Worm (Caenorhabditis elegans) whole organism, late embryonic: ENCODE data around the gene F31E9.6.

Source experiments
- F13H6.1 ChIP-seq: sonication (generic microtip); optimal IDR thresholded peaks from 2 replicates; lab custom pipeline; 2016; ENCODE audit warnings: missing genetic modification characterization, missing compliant biosample characterization
- K09A11.1 ChIP-seq: sonication (generic microtip); optimal IDR thresholded peaks from 2 replicates; lab custom pipeline; 2017; ENCODE audit warnings: antibody characterized with exemption, mild to moderate bottlenecking, missing genetic modification characterization, missing compliant biosample characterization; ENCODE audit not compliant: insufficient read depth
- T23F11.4 ChIP-seq: fragments of 200-800 bp; sonication (Bioruptor generic); optimal IDR thresholded peaks from 2 replicates; lab custom pipeline; 2018; ENCODE audit warnings: mild to moderate bottlenecking, missing genetic modification characterization, missing compliant biosample characterization
- Y22D7AL.16 ChIP-seq: sonication (generic microtip); optimal IDR thresholded peaks from 2 replicates; lab custom pipeline; 2016; ENCODE audit warnings: missing genetic modification characterization, missing compliant biosample characterization
- ceh-14 ChIP-seq: sonication (generic microtip); optimal IDR thresholded peaks from 2 replicates; lab custom pipeline; 2016; ENCODE audit warnings: missing genotype, missing genetic modification characterization, missing compliant biosample characterization
- ceh-30 ChIP-seq: fragments of 150-350 bp; optimal IDR thresholded peaks from 2 replicates; lab custom pipeline; 2014; ENCODE audit warnings: missing biosample characterization, missing genetic modification characterization
- ceh-9 ChIP-seq: sonication (generic microtip); optimal IDR thresholded peaks from 2 replicates; lab custom pipeline; 2016; ENCODE audit warnings: mild to moderate bottlenecking, missing genetic modification characterization, inconsistent platforms, missing compliant biosample characterization
- che-1 ChIP-seq: sonication (generic microtip); optimal IDR thresholded peaks from 2 replicates; lab custom pipeline; 2016; ENCODE audit warnings: mild to moderate bottlenecking, missing genetic modification characterization, missing compliant biosample characterization
- dmd-4 ChIP-seq: sonication (generic microtip); optimal IDR thresholded peaks from 2 replicates; lab custom pipeline; 2016; ENCODE audit warnings: borderline replicate concordance, missing genetic modification characterization, missing compliant biosample characterization
- elt-2 ChIP-seq: sonication (generic microtip); optimal IDR thresholded peaks from 2 replicates; lab custom pipeline; 2016; ENCODE audit warnings: missing genetic modification reagents, missing genetic modification characterization, missing compliant biosample characterization
- ets-4 ChIP-seq: sonication (generic microtip); optimal IDR thresholded peaks from 2 replicates; lab custom pipeline; 2016; ENCODE audit warnings: missing genetic modification characterization, missing compliant biosample characterization
- eyg-1 ChIP-seq: sonication (generic microtip); optimal IDR thresholded peaks from 2 replicates; lab custom pipeline; 2016; ENCODE audit warnings: missing genotype, missing genetic modification characterization, missing compliant biosample characterization
- gmeb-2 ChIP-seq: sonication (generic microtip); optimal IDR thresholded peaks from 2 replicates; lab custom pipeline; 2016; ENCODE audit warnings: missing genetic modification characterization, inconsistent platforms, missing compliant biosample characterization
- hlh-13 ChIP-seq: fragments of 200-800 bp; sonication (Bioruptor generic); optimal IDR thresholded peaks from 2 replicates; lab custom pipeline; 2018; ENCODE audit warnings: mild to moderate bottlenecking, missing genetic modification characterization, missing compliant biosample characterization
- hlh-30 ChIP-seq: sonication (generic microtip); optimal IDR thresholded peaks from 2 replicates; lab custom pipeline; 2017; ENCODE audit warnings: antibody characterized with exemption, missing genetic modification characterization, missing compliant biosample characterization; ENCODE audit not compliant: insufficient read depth
- hlh-6 ChIP-seq: sonication (generic microtip); optimal IDR thresholded peaks from 2 replicates; lab custom pipeline; 2016; ENCODE audit warnings: missing genotype, missing genetic modification characterization, missing compliant biosample characterization
- hlh-8 ChIP-seq: sonication (generic microtip); optimal IDR thresholded peaks from 2 replicates; lab custom pipeline; 2016; ENCODE audit warnings: missing genotype, missing genetic modification characterization, missing compliant biosample characterization
- madf-2 ChIP-seq: sonication (generic microtip); optimal IDR thresholded peaks from 2 replicates; lab custom pipeline; 2017; ENCODE audit warnings: missing genetic modification characterization, missing compliant biosample characterization
- nfya-1 ChIP-seq: sonication (generic microtip); optimal IDR thresholded peaks from 2 replicates; lab custom pipeline; 2017; ENCODE audit warnings: missing genetic modification characterization, mild to moderate bottlenecking, missing compliant biosample characterization, antibody characterized with exemption, moderate library complexity
- nhr-11 ChIP-seq: fragments of 150-350 bp; optimal IDR thresholded peaks from 2 replicates; lab custom pipeline; 2014; ENCODE audit warnings: missing biosample characterization, missing genetic modification characterization
- pag-3 ChIP-seq: sonication (generic microtip); optimal IDR thresholded peaks from 2 replicates; lab custom pipeline; 2016; ENCODE audit warnings: missing compliant biosample characterization, missing genetic modification characterization, borderline replicate concordance
- pat-9 ChIP-seq: fragments of 200-800 bp; sonication (Bioruptor generic); optimal IDR thresholded peaks from 2 replicates; lab custom pipeline; 2018; ENCODE audit warnings: mild to moderate bottlenecking, missing genetic modification characterization, moderate library complexity, missing compliant biosample characterization
- pax-1 ChIP-seq: fragments of 150-350 bp; optimal IDR thresholded peaks from 2 replicates; lab custom pipeline; 2014; ENCODE audit warnings: missing biosample characterization, missing genetic modification characterization
- pha-4 ChIP-seq: fragments of 150-350 bp; optimal IDR thresholded peaks from 2 replicates; lab custom pipeline; 2018; ENCODE audit warnings: missing biosample characterization, missing genetic modification reagents, missing genetic modification characterization
- pqm-1 ChIP-seq: sonication (generic microtip); optimal IDR thresholded peaks from 2 replicates; lab custom pipeline; 2016; ENCODE audit warnings: missing genetic modification characterization, missing compliant biosample characterization
- tbx-2 ChIP-seq: sonication (generic microtip); optimal IDR thresholded peaks from 2 replicates; lab custom pipeline; 2016; ENCODE audit warnings: missing genetic modification characterization, missing compliant biosample characterization
- tbx-7 ChIP-seq: sonication (generic microtip); optimal IDR thresholded peaks from 2 replicates; lab custom pipeline; 2016; ENCODE audit warnings: missing genotype, missing genetic modification characterization, missing compliant biosample characterization
- unc-3 ChIP-seq, 2 experiments: fragments of 200-800 bp in 1 of 2; sonication (Bioruptor generic) in 1 of 2; sonication (generic microtip) in 1 of 2; conservative IDR thresholded peaks in 1 of 2; optimal IDR thresholded peaks in 1 of 2; 2 replicates each; pipeline versions ENCODE4 v1.3.6 to Lab custom; 2016 to 2022; ENCODE audit warnings: missing compliant biosample characterization in 2 of 2, missing genetic modification characterization in 2 of 2, missing genetic modification reagents in 1 of 2
- unc-55 ChIP-seq: sonication (generic microtip); optimal IDR thresholded peaks from 2 replicates; lab custom pipeline; 2017; ENCODE audit warnings: missing biosample characterization, missing genetic modification reagents, missing genetic modification characterization
- unc-86 ChIP-seq: sonication (generic microtip); optimal IDR thresholded peaks from 2 replicates; lab custom pipeline; 2016; ENCODE audit warnings: missing genetic modification characterization, missing compliant biosample characterization
- zip-5 ChIP-seq: sonication (generic microtip); optimal IDR thresholded peaks from 2 replicates; lab custom pipeline; 2016; ENCODE audit warnings: missing genetic modification characterization, missing compliant biosample characterization
- ztf-16 ChIP-seq: sonication (generic microtip); optimal IDR thresholded peaks from 2 replicates; lab custom pipeline; 2017; ENCODE audit warnings: missing genetic modification characterization, missing compliant biosample characterization

The F31E9.6 gene

ce11 chrV:17315063-17315462, at the start of gene F31E9.6:
Gene F31E9.6, minus strand, starts transcription at chrV:17315153.
- TF ChIP-seq hlh-6 = no peak
- no peak for TF ChIP-seq eyg-1
- TF ChIP-seq ets-4 (tag; lab: Kevin White, UChicago) = no peak
- no peak for TF ChIP-seq Y22D7AL.16
- no peak for TF ChIP-seq unc-3 (GFP tag; conservative IDR thresholded peaks at IDR 0.05; lab: Robert Waterston, UW)
- TF ChIP-seq unc-3 (tag; optimal IDR thresholded peaks at IDR 0.05; lab: Kevin White, UChicago) = no peak
- TF ChIP-seq pqm-1 (tag; lab: Kevin White, UChicago) = no peak
- TF ChIP-seq pha-4 (tag; lab: Kevin White, UChicago) = no peak
- TF ChIP-seq ceh-14 = no peak
- no peak for TF ChIP-seq nfya-1 (tag; lab: Kevin White, UChicago)
- no peak for TF ChIP-seq ztf-16 (tag; lab: Kevin White, UChicago)
- TF ChIP-seq K09A11.1 = no peak
- no peak for TF ChIP-seq T23F11.4 (GFP tag; lab: Kevin White, UChicago)
- TF ChIP-seq, all 69 proteins: peak for 0

ce11 chrV:17352827-17353373, 37.9 kb upstream of the F31E9.6 start, which contains the start of the genes fbxa-134 and F47H4.2:
Gene fbxa-134, minus strand, starts transcription at chrV:17352870.
Gene F47H4.2, plus strand, starts transcription at chrV:17353323.
- peak; percentile 70 for TF ChIP-seq elt-2 (tag; lab: Kevin White, UChicago)
- TF ChIP-seq zip-5 = no peak

- TF ChIP-seq pax-1 (tag; lab: Kevin White, UChicago) (no peak), unc-86 (no peak), nhr-11 (no peak), hlh-13 (GFP tag; lab: Kevin White, UChicago) (no peak), gmeb-2 (tag; lab: Kevin White, UChicago) (no peak), hlh-30 (tag; lab: Kevin White, UChicago) (no peak), pqm-1 (tag; lab: Kevin White, UChicago) (no peak), tbx-2 (tag; lab: Kevin White, UChicago) (no peak), hlh-8 (tag; lab: Kevin White, UChicago) (no peak), F13H6.1 (tag; lab: Kevin White, UChicago) (no peak), ceh-9 (no peak), tbx-7 (tag; lab: Kevin White, UChicago) (no peak), eyg-1 (no peak), unc-3 (GFP tag; conservative IDR thresholded peaks at IDR 0.05; lab: Robert Waterston, UW) (no peak), unc-3 (tag; optimal IDR thresholded peaks at IDR 0.05; lab: Kevin White, UChicago) (no peak), dmd-4 (tag; lab: Kevin White, UChicago) (no peak), pag-3 (tag; lab: Kevin White, UChicago) (no peak), che-1 (tag; lab: Kevin White, UChicago) (no peak), ceh-30 (tag; lab: Kevin White, UChicago) (no peak), madf-2 (no peak)
- TF ChIP-seq, all 69 proteins: peak for 0
Observed at ce11 chrV:17350093-17350492, 35.1 kb upstream of the F31E9.6 start, which contains the start of gene lsy-27. Gene lsy-27, minus strand, starts transcription at chrV:17350193.

- no peak for TF ChIP-seq pat-9 (tag; lab: Kevin White, UChicago)
- no peak for TF ChIP-seq hlh-6
- TF ChIP-seq tbx-2 (tag; lab: Kevin White, UChicago) = no peak
- TF ChIP-seq F13H6.1 (tag; lab: Kevin White, UChicago) = no peak
Observed at ce11 chrV:17347602-17348001, 32.6 kb upstream of the F31E9.6 start, which contains the start of gene skr-5. Gene skr-5, plus strand, starts transcription at chrV:17347902.

- TF ChIP-seq unc-55 = no peak
- TF ChIP-seq Y22D7AL.16 = no peak
Observed at ce11 chrV:17344876-17345275, 29.9 kb upstream of the F31E9.6 start, which contains the start of the genes fbxa-188 and fbxa-189. Gene fbxa-188, minus strand, starts transcription at chrV:17344926. Gene fbxa-189, plus strand, starts transcription at chrV:17345214.
